Worm (Caenorhabditis elegans) whole organism, L1 larva: ENCODE results near the gene Y46G5A.22.

Source experiments
- Y116A8C.19 ChIP-seq: sonication (generic microtip); optimal IDR thresholded peaks from 2 replicates; lab custom pipeline; 2016; ENCODE audit warnings: missing compliant biosample characterization, missing genetic modification characterization, borderline replicate concordance
- ceh-63 ChIP-seq: fragments of 200-800 bp; sonication (Bioruptor generic); optimal IDR thresholded peaks from 2 replicates; lab custom pipeline; 2018; ENCODE audit warnings: mild to moderate bottlenecking, missing genetic modification characterization, missing compliant biosample characterization
- ceh-82 ChIP-seq, 3 experiments: fragments of 150-350 bp in 1 of 3; sonication (generic microtip) in 2 of 3; optimal IDR thresholded peaks; 2 replicates each; lab custom pipeline; 2014 to 2017; ENCODE audit warnings: missing biosample characterization in 3 of 3, missing genetic modification characterization in 3 of 3
- ceh-90 ChIP-seq: sonication (generic microtip); optimal IDR thresholded peaks from 2 replicates; lab custom pipeline; 2016; ENCODE audit warnings: missing genetic modification characterization, missing compliant biosample characterization
- ces-1 ChIP-seq: fragments of 150-350 bp; optimal IDR thresholded peaks from 2 replicates; lab custom pipeline; 2014; ENCODE audit warnings: missing biosample characterization, missing genetic modification reagents, missing genetic modification characterization
- dpl-1 ChIP-seq, 3 experiments: fragments of 150-350 bp in 2 of 3; sonication (generic microtip) in 1 of 3; optimal IDR thresholded peaks; 2 replicates each; lab custom pipeline; 2014 to 2017; ENCODE audit warnings: missing biosample characterization in 3 of 3, missing genetic modification characterization in 3 of 3, missing genetic modification reagents in 3 of 3
- dsc-1 ChIP-seq: sonication (generic microtip); optimal IDR thresholded peaks from 2 replicates; lab custom pipeline; 2016; ENCODE audit warnings: mild to moderate bottlenecking, missing genetic modification characterization, missing compliant biosample characterization
- efl-1 ChIP-seq, 4 experiments: fragments of 150-350 bp; optimal IDR thresholded peaks in 3 of 4; peaks in 1 of 4; 1 replicate in 1 of 4; 2 replicates in 3 of 4; lab custom pipeline; 2014; ENCODE audit warnings: missing biosample characterization in 2 of 4, missing genetic modification characterization in 2 of 4, missing genetic modification reagents in 2 of 4
- egl-13 ChIP-seq: sonication (generic microtip); optimal IDR thresholded peaks from 2 replicates; lab custom pipeline; 2016; ENCODE audit warnings: missing genotype, missing genetic modification reagents, missing genetic modification characterization, missing compliant biosample characterization
- egl-27 ChIP-seq, 2 experiments: fragments of 150-350 bp in 1 of 2; sonication (generic microtip); optimal IDR thresholded peaks; 3 replicates each; lab custom pipeline; 2017 to 2018; ENCODE audit warnings: missing biosample characterization in 2 of 2, missing genetic modification characterization in 2 of 2, missing genetic modification reagents in 2 of 2
- elt-3 ChIP-seq, 6 experiments: fragments of 150-350 bp in 1 of 6; sonication (generic microtip); optimal IDR thresholded peaks; 2 replicates each; lab custom pipeline; 2017 to 2018; ENCODE audit warnings: missing biosample characterization in 6 of 6, missing genetic modification characterization in 6 of 6, inconsistent platforms in 1 of 6
- ets-5 ChIP-seq: fragments of 200-800 bp; sonication (Bioruptor generic); IDR thresholded peaks from 2 replicates; pipeline ENCODE4 v1.3.6; 2022; ENCODE audit warnings: missing genetic modification characterization, missing compliant biosample characterization
- fkh-10 ChIP-seq: sonication (generic microtip); optimal IDR thresholded peaks from 2 replicates; lab custom pipeline; 2017; ENCODE audit warnings: missing biosample characterization, missing genetic modification reagents, missing genetic modification characterization
- fkh-4 ChIP-seq: sonication (generic microtip); optimal IDR thresholded peaks from 2 replicates; lab custom pipeline; 2016; ENCODE audit warnings: missing compliant biosample characterization, missing genetic modification characterization, borderline replicate concordance
- fkh-8 ChIP-seq: sonication (generic microtip); optimal IDR thresholded peaks from 2 replicates; lab custom pipeline; 2016; ENCODE audit warnings: mild to moderate bottlenecking, missing genetic modification characterization, missing compliant biosample characterization
- hpl-2 ChIP-seq: fragments of 150-350 bp; optimal IDR thresholded peaks from 2 replicates; lab custom pipeline; 2014; ENCODE audit warnings: missing biosample characterization, missing genetic modification reagents, missing genetic modification characterization
- irx-1 ChIP-seq: sonication (generic microtip); optimal IDR thresholded peaks from 2 replicates; lab custom pipeline; 2016; ENCODE audit warnings: missing genetic modification characterization, missing compliant biosample characterization
- isw-1 ChIP-seq: fragments of 200-800 bp; sonication (Bioruptor generic); IDR thresholded peaks from 2 replicates; pipeline ENCODE4 v1.3.6; 2022; ENCODE audit warnings: missing genetic modification characterization, missing compliant biosample characterization
- lin-13 ChIP-seq: fragments of 150-350 bp; optimal IDR thresholded peaks from 2 replicates; lab custom pipeline; 2014; ENCODE audit warnings: missing biosample characterization, missing genetic modification reagents, missing genetic modification characterization
- lin-14 ChIP-seq: fragments of 200-800 bp; sonication (Bioruptor generic); optimal IDR thresholded peaks from 2 replicates; lab custom pipeline; 2018; ENCODE audit warnings: mild to moderate bottlenecking, missing genetic modification characterization, moderate library complexity, missing compliant biosample characterization
- lin-15B ChIP-seq: fragments of 150-350 bp; sonication (generic microtip); optimal IDR thresholded peaks from 3 replicates; lab custom pipeline; 2014; ENCODE audit warnings: missing biosample characterization, missing genetic modification characterization
- lin-35 ChIP-seq, 2 experiments: fragments of 150-350 bp; optimal IDR thresholded peaks; 2 replicates each; lab custom pipeline; 2014; ENCODE audit warnings: missing biosample characterization in 2 of 2, missing genetic modification characterization in 2 of 2, missing genetic modification reagents in 2 of 2
- lsy-2 ChIP-seq, 2 experiments: fragments of 150-350 bp; optimal IDR thresholded peaks; 2 replicates each; lab custom pipeline; 2014; ENCODE audit warnings: missing biosample characterization in 2 of 2, missing genetic modification characterization in 2 of 2
- mab-9 ChIP-seq: fragments of 200-800 bp; sonication (Bioruptor generic); IDR thresholded peaks from 2 replicates; pipeline ENCODE4 v1.3.6; 2022; ENCODE audit warnings: missing genetic modification reagents, missing genetic modification characterization, missing compliant biosample characterization
- mef-2 ChIP-seq: fragments of 150-350 bp; optimal IDR thresholded peaks from 2 replicates; lab custom pipeline; 2014; ENCODE audit warnings: missing biosample characterization, missing genetic modification characterization
- mep-1 ChIP-seq: fragments of 150-350 bp; optimal IDR thresholded peaks from 2 replicates; lab custom pipeline; 2014; ENCODE audit warnings: missing biosample characterization, missing genetic modification characterization
- nhr-19 ChIP-seq: fragments of 200-800 bp; sonication (Bioruptor generic); conservative IDR thresholded peaks from 2 replicates; pipeline ENCODE4 v1.3.6; 2022; ENCODE audit warnings: missing genetic modification characterization, missing compliant biosample characterization
- nhr-20 ChIP-seq: sonication (generic microtip); optimal IDR thresholded peaks from 2 replicates; lab custom pipeline; 2016; ENCODE audit warnings: mild to moderate bottlenecking, missing genetic modification characterization, missing compliant biosample characterization
- nhr-28 ChIP-seq: fragments of 150-350 bp; optimal IDR thresholded peaks from 2 replicates; lab custom pipeline; 2014; ENCODE audit warnings: missing biosample characterization, missing genetic modification characterization
- nhr-47 ChIP-seq: sonication (generic microtip); optimal IDR thresholded peaks from 2 replicates; lab custom pipeline; 2016; ENCODE audit warnings: mild to moderate bottlenecking, missing genetic modification characterization, moderate library complexity, missing compliant biosample characterization
- nhr-71 ChIP-seq: sonication (generic microtip); optimal IDR thresholded peaks from 2 replicates; lab custom pipeline; 2016; ENCODE audit warnings: mild to moderate bottlenecking, missing genetic modification characterization, moderate library complexity, missing compliant biosample characterization
- nhr-84 ChIP-seq: sonication (generic microtip); optimal IDR thresholded peaks from 2 replicates; lab custom pipeline; 2017; ENCODE audit warnings: missing biosample characterization, missing genetic modification characterization
- nhr-85 ChIP-seq: sonication (generic microtip); peaks from one replicate; lab custom pipeline; 2016; ENCODE audit warnings: missing genetic modification characterization, inconsistent platforms, missing compliant biosample characterization
- pax-3 ChIP-seq: fragments of 200-800 bp; sonication (Bioruptor generic); optimal IDR thresholded peaks from 2 replicates; lab custom pipeline; 2018; ENCODE audit warnings: mild to moderate bottlenecking, missing genetic modification characterization, moderate library complexity, missing compliant biosample characterization
- rnt-1 ChIP-seq: sonication (generic microtip); optimal IDR thresholded peaks from 2 replicates; lab custom pipeline; 2016; ENCODE audit warnings: mild to moderate bottlenecking, missing genetic modification characterization, moderate library complexity, missing compliant biosample characterization
- skn-1 ChIP-seq: fragments of 150-350 bp; optimal IDR thresholded peaks from 2 replicates; lab custom pipeline; 2014; ENCODE audit warnings: missing biosample characterization, missing genetic modification characterization
- snu-23 ChIP-seq: sonication (generic microtip); optimal IDR thresholded peaks from 2 replicates; lab custom pipeline; 2016; ENCODE audit warnings: missing genetic modification characterization, missing compliant biosample characterization
- sox-4 ChIP-seq: sonication (generic microtip); optimal IDR thresholded peaks from 2 replicates; lab custom pipeline; 2016; ENCODE audit warnings: missing genetic modification characterization, missing compliant biosample characterization
- sup-37 ChIP-seq: fragments of 200-800 bp; sonication (Bioruptor generic); optimal IDR thresholded peaks from 2 replicates; lab custom pipeline; 2018; ENCODE audit warnings: mild to moderate bottlenecking, missing genetic modification characterization, missing compliant biosample characterization
- swsn-7 ChIP-seq: sonication (generic microtip); optimal IDR thresholded peaks from 2 replicates; lab custom pipeline; 2016; ENCODE audit warnings: missing genetic modification characterization, missing compliant biosample characterization
- tbx-2 ChIP-seq: sonication (generic microtip); optimal IDR thresholded peaks from 2 replicates; lab custom pipeline; 2016; ENCODE audit warnings: missing genetic modification characterization, missing compliant biosample characterization
- tlp-1 ChIP-seq: fragments of 150-350 bp; optimal IDR thresholded peaks from 2 replicates; lab custom pipeline; 2014; ENCODE audit warnings: missing biosample characterization, missing genetic modification characterization
- unc-130 ChIP-seq: fragments of 150-350 bp; optimal IDR thresholded peaks from 2 replicates; lab custom pipeline; 2017; ENCODE audit warnings: missing biosample characterization, missing genetic modification characterization, inconsistent platforms
- unc-86 ChIP-seq: sonication (generic microtip); optimal IDR thresholded peaks from 2 replicates; lab custom pipeline; 2016; ENCODE audit warnings: missing genetic modification characterization, missing compliant biosample characterization
- unc-98 ChIP-seq: fragments of 200-800 bp; sonication (Bioruptor generic); IDR thresholded peaks from 2 replicates; pipeline ENCODE4 v1.3.6; 2022; ENCODE audit warnings: missing genetic modification characterization, missing compliant biosample characterization
- vab-15 ChIP-seq: sonication (generic microtip); optimal IDR thresholded peaks from 2 replicates; lab custom pipeline; 2017; ENCODE audit warnings: missing genotype, mild to moderate bottlenecking, missing genetic modification characterization, missing compliant biosample characterization
- ztf-11 ChIP-seq, 2 experiments: sonication (generic microtip); optimal IDR thresholded peaks; 2 replicates each; lab custom pipeline; 2016 to 2017; ENCODE audit warnings: missing genetic modification characterization in 2 of 2, missing biosample characterization in 1 of 2, missing compliant biosample characterization in 1 of 2

Y46G5A.22 gene

ce11 chrII:12808746-12809145 lies 9.6 kb downstream of the Y46G5A.22 start:
- TF ChIP-seq mep-1: no peak
- TF ChIP-seq nhr-85 (tag; lab: Kevin White, UChicago): no peak
- no peak for TF ChIP-seq mef-2 (tag; lab: Kevin White, UChicago)
- no peak for TF ChIP-seq lin-14 (GFP tag; lab: Kevin White, UChicago)
- TF ChIP-seq rnt-1: no peak
- no peak for TF ChIP-seq nhr-71 (tag; lab: Kevin White, UChicago)
- no peak for TF ChIP-seq ceh-90
- no peak for TF ChIP-seq ces-1 (GFP tag; lab: Kevin White, UChicago)
- no peak for TF ChIP-seq ets-5 (GFP tag; lab: Robert Waterston, UW)
- TF ChIP-seq egl-27 (tag; optimal IDR thresholded peaks at IDR 0.05; lab: Kevin White, UChicago): no peak
- no peak for TF ChIP-seq hpl-2 (GFP tag; lab: Kevin White, UChicago)
- no peak for TF ChIP-seq fkh-10 (GFP tag; lab: Kevin White, UChicago)
- TF ChIP-seq nhr-47: no peak
- no peak for TF ChIP-seq pax-3 (tag; lab: Kevin White, UChicago)
- no peak for TF ChIP-seq mab-9 (GFP tag; lab: Robert Waterston, UW)
- TF ChIP-seq elt-3 (tag; optimal IDR thresholded peaks at IDR 0.05; lab: Kevin White, UChicago): no peak
- no peak for TF ChIP-seq nhr-84 (tag; lab: Kevin White, UChicago)
- TF ChIP-seq lin-13: no peak
- TF ChIP-seq efl-1 (optimal IDR thresholded peaks at IDR 0.05; lab: Kevin White, UChicago): no peak
- no peak for TF ChIP-seq efl-1 (GFP tag; optimal IDR thresholded peaks at IDR 0.05 in 1 of 2; lab: Kevin White, UChicago)
- no peak for TF ChIP-seq irx-1

- no peak for TF ChIP-seq sox-4
- TF ChIP-seq, all 84 proteins: peak for 0
Observed at ce11 chrII:12806602-12807182, 11.7 kb downstream of the Y46G5A.22 start, which contains the start of gene spds-1. Gene spds-1 (plus strand): TSS chrII:12806899.

- no peak for TF ChIP-seq vab-15 (tag; lab: Kevin White, UChicago)
- peak; percentile 13 for TF ChIP-seq nhr-85 (tag; lab: Kevin White, UChicago)
- TF ChIP-seq unc-130 (tag; lab: Kevin White, UChicago): no peak
- peak in 2 of 3 experiments; percentile 4 to 30 for TF ChIP-seq ceh-82 (tag; optimal IDR thresholded peaks at IDR 0.05; lab: Kevin White, UChicago)
- no peak for TF ChIP-seq Y116A8C.19
- no peak for TF ChIP-seq dsc-1 (tag; lab: Kevin White, UChicago)
- peak; percentile 34 to 36 for TF ChIP-seq efl-1 (optimal IDR thresholded peaks at IDR 0.05; lab: Kevin White, UChicago)
- TF ChIP-seq efl-1 (GFP tag; optimal IDR thresholded peaks at IDR 0.05 in 1 of 2; lab: Kevin White, UChicago): peak; percentile 31 to 55
- no peak for TF ChIP-seq tlp-1 (tag; lab: Kevin White, UChicago)
- peak; percentile 15; the same call in 1 of the 2 replicates for TF ChIP-seq isw-1 (GFP tag; lab: Robert Waterston, UW)
- no peak for TF ChIP-seq sox-4
- peak in 1 of 2 experiments; percentile 59 for TF ChIP-seq lin-35 (GFP tag; optimal IDR thresholded peaks at IDR 0.05; lab: Kevin White, UChicago)
- TF ChIP-seq lin-15B (tag; lab: Kevin White, UChicago): peak; percentile 47
- TF ChIP-seq nhr-20 (tag; lab: Kevin White, UChicago): peak; percentile 4
- peak; percentile 41 for TF ChIP-seq snu-23 (GFP tag; lab: Kevin White, UChicago)
- peak; percentile 36 for TF ChIP-seq mep-1
- peak in 2 of 3 experiments; percentile 15 to 57 for TF ChIP-seq dpl-1 (GFP tag; optimal IDR thresholded peaks at IDR 0.05; lab: Kevin White, UChicago)
- peak; percentile 35 for TF ChIP-seq egl-13
- TF ChIP-seq unc-98 (GFP tag; lab: Robert Waterston, UW): no peak
- TF ChIP-seq fkh-8 (tag; lab: Kevin White, UChicago): peak; percentile 59
- peak; percentile 16 for TF ChIP-seq skn-1
- TF ChIP-seq swsn-7 (tag; lab: Kevin White, UChicago): peak; percentile 41
- TF ChIP-seq nhr-19 (GFP tag; lab: Robert Waterston, UW): peak; percentile 90
- TF ChIP-seq nhr-28 (tag; lab: Kevin White, UChicago): no peak
- TF ChIP-seq sup-37 (GFP tag; lab: Kevin White, UChicago): no peak
- TF ChIP-seq fkh-4 (tag; lab: Kevin White, UChicago): no peak
- no peak for TF ChIP-seq ceh-63 (GFP tag; lab: Kevin White, UChicago)
- TF ChIP-seq tbx-2 (tag; lab: Kevin White, UChicago): peak; percentile 33
- TF ChIP-seq ztf-11 (tag; optimal IDR thresholded peaks at IDR 0.05; lab: Kevin White, UChicago): peak in 1 of 2 experiments; percentile 2
- TF ChIP-seq lin-14 (GFP tag; lab: Kevin White, UChicago): peak; percentile 86
- peak; percentile 9 to 10 for TF ChIP-seq lsy-2 (tag; optimal IDR thresholded peaks at IDR 0.05; lab: Kevin White, UChicago)
- TF ChIP-seq unc-86: peak; percentile 60
Observed at ce11 chrII:12805765-12806384, 12.5 kb downstream of the Y46G5A.22 start.
